Fruit fly (Drosophila melanogaster) whole organism, prepupa: ENCODE results near the gene CG14785.

Source experiments
- CG11294 ChIP-seq: fragments of 200-800 bp; sonication (Bioruptor generic); IDR thresholded peaks from 2 replicates; pipeline ENCODE4 v1.3.6; 2022; ENCODE audit warnings: missing biosample characterization, missing genetic modification characterization
- CG11762 ChIP-seq: fragments of 200-800 bp; sonication (Bioruptor generic); optimal IDR thresholded peaks from 3 replicates; lab custom pipeline; 2016; ENCODE audit warnings: missing biosample characterization, missing genetic modification characterization; ENCODE audit not compliant: insufficient read depth
- CG15336 ChIP-seq: fragments of 200-800 bp; sonication (Bioruptor generic); IDR thresholded peaks from 2 replicates; pipeline ENCODE4 v1.3.6; 2022; ENCODE audit warnings: missing biosample characterization, missing genetic modification characterization
- CG16779 ChIP-seq: fragments of 200-800 bp; sonication (Bioruptor generic); optimal IDR thresholded peaks from 3 replicates; lab custom pipeline; 2017; ENCODE audit warnings: missing biosample characterization, mild to moderate bottlenecking, missing genetic modification characterization
- CG3032 ChIP-seq: fragments of 200-800 bp; optimal IDR thresholded peaks from 2 replicates; lab custom pipeline; 2019; ENCODE audit warnings: missing biosample characterization, mild to moderate bottlenecking, missing genetic modification characterization, moderate library complexity
- CG31627 ChIP-seq: fragments of 200-800 bp; sonication (Bioruptor generic); optimal IDR thresholded peaks from 3 replicates; lab custom pipeline; 2016; ENCODE audit warnings: missing biosample characterization, missing genetic modification characterization
- CG4318 ChIP-seq: fragments of 200-800 bp; sonication (Bioruptor generic); optimal IDR thresholded peaks from 3 replicates; lab custom pipeline; 2017; ENCODE audit warnings: missing biosample characterization, mild to moderate bottlenecking, missing genetic modification characterization
- CG8119 ChIP-seq: fragments of 200-800 bp; sonication (Bioruptor generic); IDR thresholded peaks from 3 replicates; pipeline ENCODE4 v1.3.6; 2022; ENCODE audit warnings: missing biosample characterization, missing genetic modification characterization
- CG8319 ChIP-seq: fragments of 200-800 bp; sonication (Bioruptor generic); optimal IDR thresholded peaks from 3 replicates; lab custom pipeline; 2016; ENCODE audit warnings: missing biosample characterization, missing genetic modification characterization
- CG8632 ChIP-seq: fragments of 200-800 bp; sonication (Bioruptor generic); optimal IDR thresholded peaks from 3 replicates; lab custom pipeline; 2016; ENCODE audit warnings: missing biosample characterization, missing genetic modification characterization
- CG9139 ChIP-seq: fragments of 200-800 bp; sonication (Bioruptor generic); optimal IDR thresholded peaks from 3 replicates; lab custom pipeline; 2017; ENCODE audit warnings: missing biosample characterization, mild to moderate bottlenecking, missing genetic modification characterization
- Eip78C ChIP-seq: fragments of 200-800 bp; sonication (Bioruptor generic); peaks from one replicate; lab custom pipeline; 2016; ENCODE audit warnings: missing biosample characterization, missing genetic modification characterization
- Hr38 ChIP-seq: sonication (Bioruptor generic); optimal IDR thresholded peaks from 2 replicates; lab custom pipeline; 2016; ENCODE audit warnings: missing biosample characterization, missing genetic modification characterization
- Lpt ChIP-seq: fragments of 200-800 bp; sonication (Bioruptor generic); optimal IDR thresholded peaks from 3 replicates; lab custom pipeline; 2016; ENCODE audit warnings: missing biosample characterization, missing genetic modification characterization
- Sox14 ChIP-seq: fragments of 200-800 bp; sonication (Bioruptor generic); optimal IDR thresholded peaks from 3 replicates; lab custom pipeline; 2016; ENCODE audit warnings: missing biosample characterization, missing genetic modification characterization
- lz ChIP-seq: fragments of 200-800 bp; sonication (Bioruptor generic); optimal IDR thresholded peaks from 3 replicates; lab custom pipeline; 2016; ENCODE audit warnings: missing biosample characterization, missing genetic modification characterization
- salr ChIP-seq, 2 experiments: fragments of 200-800 bp; sonication (Bioruptor generic); optimal IDR thresholded peaks; 3 replicates each; lab custom pipeline; 2016 to 2018; ENCODE audit warnings: missing biosample characterization in 2 of 2, missing genetic modification characterization in 2 of 2, mild to moderate bottlenecking in 1 of 2
- ss ChIP-seq, 2 experiments: fragments of 200-800 bp; sonication (Bioruptor generic); optimal IDR thresholded peaks; 2 replicates in 1 of 2; 3 replicates in 1 of 2; lab custom pipeline; 2017 to 2018; ENCODE audit warnings: mild to moderate bottlenecking in 2 of 2, missing biosample characterization in 2 of 2, missing genetic modification characterization in 2 of 2, moderate library complexity in 1 of 2
- svp ChIP-seq: fragments of 200-800 bp; sonication (Bioruptor generic); peaks from one replicate; lab custom pipeline; 2016; ENCODE audit warnings: missing biosample characterization, missing genetic modification characterization
- vri ChIP-seq: fragments of 200-800 bp; sonication (Bioruptor generic); optimal IDR thresholded peaks from 3 replicates; lab custom pipeline; 2016; ENCODE audit warnings: missing biosample characterization, mild to moderate bottlenecking, missing genetic modification characterization

CG14785 gene

dm6 chrX:1407683-1408082 is 49.2 kb downstream of the CG14785 start:
- peak; percentile 49 for TF ChIP-seq Eip78C
- peak; percentile 58 for TF ChIP-seq svp (GFP tag; lab: Kevin White, UChicago)
- no peak for TF ChIP-seq CG9139 (GFP tag; lab: Kevin White, UChicago)
- TF ChIP-seq, all 60 proteins: peak for 2

dm6 chrX:1405779-1406178 is 51.1 kb downstream of the CG14785 start:
- no peak for TF ChIP-seq CG9139 (GFP tag; lab: Kevin White, UChicago)
- no peak for TF ChIP-seq Sox14 (GFP tag; lab: Kevin White, UChicago)
- TF ChIP-seq CG3032 = no peak
- TF ChIP-seq CG31627 (GFP tag; lab: Kevin White, UChicago) = no peak
- no peak for TF ChIP-seq CG11294
- TF ChIP-seq CG8119 (GFP tag; lab: Robert Waterston, UW) = no peak
- TF ChIP-seq CG15336 (GFP tag; lab: Robert Waterston, UW) = no peak
- no peak for TF ChIP-seq CG4318 (GFP tag; lab: Kevin White, UChicago)
- no peak for TF ChIP-seq CG8632 (GFP tag; lab: Kevin White, UChicago)
- no peak for TF ChIP-seq salr (GFP tag; optimal IDR thresholded peaks at IDR 0.05; lab: Kevin White, UChicago)
- no peak for TF ChIP-seq CG8319 (GFP tag; lab: Kevin White, UChicago)
- TF ChIP-seq Lpt = no peak
- TF ChIP-seq CG11762 (GFP tag; lab: Kevin White, UChicago) = no peak
- TF ChIP-seq lz (GFP tag; lab: Kevin White, UChicago) = no peak
- TF ChIP-seq CG16779 = no peak
- TF ChIP-seq ss (GFP tag; optimal IDR thresholded peaks at IDR 0.05; lab: Kevin White, UChicago) = no peak
- TF ChIP-seq Hr38 (GFP tag; lab: Kevin White, UChicago) = no peak
- TF ChIP-seq vri (GFP tag; lab: Kevin White, UChicago) = no peak
